Worm (Caenorhabditis elegans) whole organism, young adult: ENCODE measurements around the gene clec-25.

Source experiments
- B0261.1 ChIP-seq: sonication (generic microtip); optimal IDR thresholded peaks from 2 replicates; lab custom pipeline; 2016; ENCODE audit warnings: mild to moderate bottlenecking, missing genetic modification characterization, moderate library complexity, missing compliant biosample characterization
- B0336.3 ChIP-seq: fragments of 200-800 bp; sonication (Bioruptor generic); IDR thresholded peaks from 2 replicates; pipeline ENCODE4 v1.3.6; 2022; ENCODE audit warnings: missing genetic modification characterization, missing compliant biosample characterization
- F10E7.11 ChIP-seq: sonication (generic microtip); optimal IDR thresholded peaks from 2 replicates; lab custom pipeline; 2017; ENCODE audit warnings: mild to moderate bottlenecking, missing genetic modification characterization, moderate library complexity, missing compliant biosample characterization
- F49E8.2 ChIP-seq: sonication (generic microtip); optimal IDR thresholded peaks from 3 replicates; lab custom pipeline; 2017; ENCODE audit warnings: missing genetic modification characterization, mild to moderate bottlenecking, missing compliant biosample characterization, antibody characterized with exemption, moderate library complexity; ENCODE audit not compliant: insufficient read depth
- F57A8.1 ChIP-seq: fragments of 200-800 bp; sonication (Bioruptor generic); optimal IDR thresholded peaks from 2 replicates; lab custom pipeline; 2018; ENCODE audit warnings: mild to moderate bottlenecking, missing genetic modification characterization, moderate library complexity, missing compliant biosample characterization
- Y53G8AR.9 ChIP-seq: fragments of 200-800 bp; sonication (Bioruptor generic); conservative IDR thresholded peaks from 2 replicates; pipeline ENCODE4 v1.3.6; 2022; ENCODE audit warnings: missing genetic modification reagents, missing genetic modification characterization, missing compliant biosample characterization
- Y95B8A.8 ChIP-seq: fragments of 200-800 bp; sonication (Bioruptor generic); IDR thresholded peaks from 2 replicates; pipeline ENCODE4 v1.3.6; 2022; ENCODE audit warnings: missing genetic modification reagents, missing genetic modification characterization, missing compliant biosample characterization
- ama-1 ChIP-seq, 3 experiments: fragments of 150-350 bp in 1 of 3; sonication (generic microtip) in 2 of 3; optimal IDR thresholded peaks; 2 replicates each; lab custom pipeline; 2014 to 2018; ENCODE audit warnings: missing biosample characterization in 2 of 3, missing genetic modification characterization in 2 of 3, missing genetic modification reagents in 2 of 3
- attf-5 ChIP-seq: fragments of 200-800 bp; sonication (Bioruptor generic); optimal IDR thresholded peaks from 2 replicates; lab custom pipeline; 2018; ENCODE audit warnings: mild to moderate bottlenecking, missing genetic modification characterization, missing compliant biosample characterization
- bed-2 ChIP-seq: fragments of 200-800 bp; sonication (Bioruptor generic); IDR thresholded peaks from 2 replicates; pipeline ENCODE4 v1.3.6; 2022; ENCODE audit warnings: missing genetic modification reagents, missing genetic modification characterization, missing compliant biosample characterization
- ccch-3 ChIP-seq: fragments of 200-800 bp; sonication (Bioruptor generic); optimal IDR thresholded peaks from 2 replicates; lab custom pipeline; 2018; ENCODE audit warnings: mild to moderate bottlenecking, missing genetic modification characterization, missing compliant biosample characterization
- cebp-1 ChIP-seq, 2 experiments: fragments of 200-800 bp in 1 of 2; sonication (Bioruptor generic) in 1 of 2; sonication (generic microtip) in 1 of 2; IDR thresholded peaks in 1 of 2; optimal IDR thresholded peaks in 1 of 2; 2 replicates each; pipeline versions ENCODE4 v1.3.6 to Lab custom; 2017 to 2022; ENCODE audit warnings: missing compliant biosample characterization in 2 of 2, missing genetic modification characterization in 2 of 2, mild to moderate bottlenecking in 1 of 2, missing genetic modification reagents in 1 of 2, moderate library complexity in 1 of 2
- ceh-100 ChIP-seq: fragments of 200-800 bp; sonication (Bioruptor generic); IDR thresholded peaks from 2 replicates; pipeline ENCODE4 v1.3.6; 2022; ENCODE audit warnings: missing genetic modification reagents, missing genetic modification characterization, missing compliant biosample characterization
- die-1 ChIP-seq: sonication (generic microtip); optimal IDR thresholded peaks from 2 replicates; lab custom pipeline; 2016; ENCODE audit warnings: missing genotype, mild to moderate bottlenecking, missing genetic modification characterization, missing compliant biosample characterization
- dox-1 ChIP-seq: fragments of 200-800 bp; sonication (Bioruptor generic); IDR thresholded peaks from 2 replicates; pipeline ENCODE4 v1.3.6; 2022; ENCODE audit warnings: missing genetic modification reagents, missing genetic modification characterization, missing compliant biosample characterization
- efl-1 ChIP-seq: fragments of 150-350 bp; optimal IDR thresholded peaks from 2 replicates; lab custom pipeline; 2014; ENCODE audit warnings: missing biosample characterization, missing genetic modification reagents, missing genetic modification characterization
- egl-18 ChIP-seq: fragments of 200-800 bp; sonication (Bioruptor generic); IDR thresholded peaks from 2 replicates; pipeline ENCODE4 v1.3.6; 2022; ENCODE audit warnings: missing genetic modification reagents, missing genetic modification characterization, missing compliant biosample characterization
- ekl-4 ChIP-seq: fragments of 200-800 bp; sonication (Bioruptor generic); IDR thresholded peaks from 2 replicates; pipeline ENCODE4 v1.3.6; 2022; ENCODE audit warnings: missing genetic modification reagents, missing genetic modification characterization, missing compliant biosample characterization
- fkh-3 ChIP-seq: sonication (generic microtip); optimal IDR thresholded peaks from 2 replicates; lab custom pipeline; 2016; ENCODE audit warnings: mild to moderate bottlenecking, missing genetic modification characterization, missing compliant biosample characterization
- gei-17 ChIP-seq: fragments of 200-800 bp; sonication (Bioruptor generic); optimal IDR thresholded peaks from 2 replicates; lab custom pipeline; 2018; ENCODE audit warnings: mild to moderate bottlenecking, missing genetic modification characterization, missing compliant biosample characterization
- hmg-1.2 ChIP-seq: fragments of 200-800 bp; sonication (Bioruptor generic); IDR thresholded peaks from 2 replicates; pipeline ENCODE4 v1.3.6; 2022; ENCODE audit warnings: missing genetic modification reagents, missing genetic modification characterization, missing compliant biosample characterization
- hrde-1 ChIP-seq: sonication (generic microtip); optimal IDR thresholded peaks from 2 replicates; lab custom pipeline; 2016; ENCODE audit warnings: missing genetic modification characterization, mild to moderate bottlenecking, missing compliant biosample characterization, moderate library complexity, missing genotype, missing genetic modification reagents, borderline replicate concordance
- hsf-1 ChIP-seq: fragments of 200-800 bp; sonication (Bioruptor generic); IDR thresholded peaks from 2 replicates; pipeline ENCODE4 v1.3.6; 2022; ENCODE audit warnings: missing genetic modification reagents, missing genetic modification characterization, missing compliant biosample characterization
- lin-54 ChIP-seq: fragments of 200-800 bp; sonication (Bioruptor generic); optimal IDR thresholded peaks from 2 replicates; lab custom pipeline; 2018; ENCODE audit warnings: mild to moderate bottlenecking, missing genetic modification characterization, missing compliant biosample characterization
- madf-6 ChIP-seq: fragments of 200-800 bp; sonication (Bioruptor generic); IDR thresholded peaks from 2 replicates; pipeline ENCODE4 v1.3.6; 2022; ENCODE audit warnings: missing genetic modification reagents, missing genetic modification characterization, missing compliant biosample characterization
- mcd-1 ChIP-seq: fragments of 200-800 bp; sonication (Bioruptor generic); IDR thresholded peaks from 2 replicates; pipeline ENCODE4 v1.3.6; 2022; ENCODE audit warnings: missing genetic modification reagents, missing genetic modification characterization, missing compliant biosample characterization
- mel-28 ChIP-seq: sonication (generic microtip); optimal IDR thresholded peaks from 2 replicates; lab custom pipeline; 2016; ENCODE audit warnings: borderline replicate concordance, mild to moderate bottlenecking, missing genetic modification characterization, missing compliant biosample characterization
- mes-4 ChIP-seq: sonication (generic microtip); optimal IDR thresholded peaks from 2 replicates; lab custom pipeline; 2016; ENCODE audit warnings: missing genotype, missing genetic modification characterization, missing compliant biosample characterization
- nfya-1 ChIP-seq: sonication (generic microtip); optimal IDR thresholded peaks from 2 replicates; lab custom pipeline; 2017; ENCODE audit warnings: antibody characterized with exemption, missing compliant biosample characterization, missing genetic modification characterization, borderline replicate concordance; ENCODE audit not compliant: insufficient read depth
- nfyb-1 ChIP-seq: fragments of 200-800 bp; sonication (Bioruptor generic); IDR thresholded peaks from 2 replicates; pipeline ENCODE4 v1.3.6; 2022; ENCODE audit warnings: missing genetic modification reagents, missing genetic modification characterization, missing compliant biosample characterization
- rec-8 ChIP-seq, 2 experiments: sonication (generic microtip); optimal IDR thresholded peaks; 2 replicates each; lab custom pipeline; 2016; ENCODE audit warnings: mild to moderate bottlenecking in 2 of 2, missing genetic modification characterization in 2 of 2, missing genetic modification reagents in 2 of 2, missing genotype in 2 of 2, missing biosample characterization in 1 of 2, missing compliant biosample characterization in 1 of 2, moderate library complexity in 1 of 2
- snpc-1.3 ChIP-seq: sonication (generic microtip); optimal IDR thresholded peaks from 2 replicates; lab custom pipeline; 2017; ENCODE audit warnings: missing genetic modification characterization, mild to moderate bottlenecking, missing compliant biosample characterization, antibody characterized with exemption, moderate library complexity, missing genotype, missing genetic modification reagents; ENCODE audit not compliant: insufficient read depth
- snpc-4 ChIP-seq, 5 experiments: fragments of 150-350 bp in 1 of 5; sonication (generic microtip) in 4 of 5; optimal IDR thresholded peaks; 2 replicates each; lab custom pipeline; 2014 to 2018; ENCODE audit warnings: missing genetic modification characterization in 5 of 5, missing biosample characterization in 3 of 5, antibody characterized with exemption in 2 of 5, mild to moderate bottlenecking in 2 of 5, missing compliant biosample characterization in 2 of 5, missing genotype in 2 of 5, moderate library complexity in 2 of 5, missing genetic modification reagents in 1 of 5
- tbx-9 ChIP-seq: sonication (generic microtip); optimal IDR thresholded peaks from 2 replicates; lab custom pipeline; 2016; ENCODE audit warnings: borderline replicate concordance, missing genetic modification characterization, inconsistent platforms, missing compliant biosample characterization
- zim-3 ChIP-seq: sonication (generic microtip); optimal IDR thresholded peaks from 2 replicates; lab custom pipeline; 2017; ENCODE audit warnings: mild to moderate bottlenecking, missing genetic modification characterization, moderate library complexity, missing compliant biosample characterization
- ztf-22 ChIP-seq: fragments of 200-800 bp; sonication (Bioruptor generic); optimal IDR thresholded peaks from 2 replicates; lab custom pipeline; 2018; ENCODE audit warnings: mild to moderate bottlenecking, missing genetic modification characterization, moderate library complexity, missing compliant biosample characterization
- ztf-25 ChIP-seq: fragments of 200-800 bp; sonication (Bioruptor generic); IDR thresholded peaks from 2 replicates; pipeline ENCODE4 v1.3.6; 2022; ENCODE audit warnings: missing genetic modification reagents, missing genetic modification characterization, missing compliant biosample characterization
- ztf-28 ChIP-seq: fragments of 200-800 bp; sonication (Bioruptor generic); IDR thresholded peaks from 2 replicates; pipeline ENCODE4 v1.3.6; 2022; ENCODE audit warnings: missing genetic modification reagents, missing genetic modification characterization, missing compliant biosample characterization

The clec-25 gene

ce11 chrV:16811841-16812240, 31.2 kb upstream of the clec-25 start:
- no peak for TF ChIP-seq Y53G8AR.9 (GFP tag; lab: Robert Waterston, UW)
- TF ChIP-seq madf-6 (GFP tag; lab: Robert Waterston, UW) = no peak

DNA sequence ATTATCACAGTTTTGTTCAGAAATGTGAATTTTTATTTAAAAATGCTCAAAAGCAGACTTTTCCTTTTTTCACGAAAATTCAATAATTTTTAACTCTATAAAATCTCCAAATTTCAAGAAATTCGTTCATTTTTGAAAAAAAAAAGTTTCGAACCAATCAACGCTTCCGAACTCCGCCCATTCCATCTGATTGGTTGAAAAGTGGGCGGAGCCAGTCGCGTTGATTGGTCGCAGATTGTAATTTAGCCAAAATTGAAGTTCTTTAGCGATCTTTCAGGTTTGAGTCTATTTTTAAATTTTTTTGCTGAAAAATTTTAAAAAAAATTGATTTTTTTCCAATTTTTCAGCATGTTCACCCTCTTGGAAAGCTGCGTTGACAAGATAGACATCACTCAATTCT, 30.7 kb upstream of the clec-25 start:
- TF ChIP-seq nfyb-1 = peak; percentile 46; the same call in 1 of the 2 replicates
- TF ChIP-seq nfya-1 (tag; lab: Kevin White, UChicago) = no peak

DNA sequence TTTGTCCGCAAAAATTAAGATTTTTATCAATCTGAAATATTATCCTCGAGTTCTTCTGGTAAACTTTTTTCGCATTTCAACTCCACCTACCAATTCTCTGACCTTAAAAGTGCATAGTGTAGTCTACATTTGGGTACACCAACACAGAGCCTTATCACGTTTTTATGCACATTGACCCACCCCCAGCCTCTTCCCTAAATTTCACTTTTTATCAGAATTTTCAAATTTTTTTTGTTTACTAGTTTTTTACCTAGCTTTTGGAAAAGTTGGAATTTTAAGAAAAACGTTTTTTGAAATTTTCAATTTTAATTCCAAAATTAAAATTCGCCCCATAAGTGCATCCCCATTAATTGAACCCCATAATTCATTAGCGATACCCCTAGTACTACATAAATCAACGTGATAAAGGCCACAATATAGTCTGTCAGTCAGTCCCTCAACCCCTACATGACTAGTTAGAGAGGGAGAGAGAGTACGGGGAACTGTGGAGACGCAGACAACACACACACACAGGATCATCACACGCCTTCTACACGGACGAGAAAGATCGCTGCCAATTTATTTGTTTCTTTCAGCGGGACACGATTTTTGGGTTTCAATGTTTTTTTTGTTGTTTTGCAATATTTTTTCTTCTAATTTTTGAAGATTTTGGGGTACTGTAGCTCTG, 28.4 kb upstream of the clec-25 start:
- TF ChIP-seq ztf-28 (GFP tag; lab: Robert Waterston, UW) (no peak), madf-6 (GFP tag; lab: Robert Waterston, UW) (peak; percentile 6; the same call in 1 of the 2 replicates), ccch-3 (no peak), ztf-25 (GFP tag; lab: Robert Waterston, UW) (no peak), die-1 (tag; lab: Kevin White, UChicago) (no peak), ceh-100 (GFP tag; lab: Robert Waterston, UW) (no peak), F57A8.1 (GFP tag; lab: Kevin White, UChicago) (no peak), hmg-1.2 (GFP tag; lab: Robert Waterston, UW) (peak; percentile 90), rec-8 (tag; optimal IDR thresholded peaks at IDR 0.05; lab: Kevin White, UChicago) (no peak), dox-1 (GFP tag; lab: Robert Waterston, UW) (no peak), ztf-22 (GFP tag; lab: Kevin White, UChicago) (no peak), bed-2 (GFP tag; lab: Robert Waterston, UW) (no peak), egl-18 (GFP tag; lab: Robert Waterston, UW) (no peak), fkh-3 (no peak), mcd-1 (GFP tag; lab: Robert Waterston, UW) (0 out of 2 replicates have a peak, but pooled peaks have one; percentile 17), attf-5 (GFP tag; lab: Kevin White, UChicago) (no peak), efl-1 (GFP tag; lab: Kevin White, UChicago) (no peak), F10E7.11 (tag; lab: Kevin White, UChicago) (no peak), tbx-9 (tag; lab: Kevin White, UChicago) (no peak), mel-28 (no peak), snpc-4 (GFP tag; optimal IDR thresholded peaks at IDR 0.05; lab: Kevin White, UChicago) (no peak), snpc-4 (tag; optimal IDR thresholded peaks at IDR 0.05; lab: Kevin White, UChicago) (no peak), cebp-1 (GFP tag; IDR thresholded peaks at IDR 0.05; lab: Robert Waterston, UW) (no peak), cebp-1 (tag; optimal IDR thresholded peaks at IDR 0.05; lab: Kevin White, UChicago) (peak; percentile 22), ama-1 (optimal IDR thresholded peaks at IDR 0.05; lab: Kevin White, UChicago) (no peak), ama-1 (GFP tag; optimal IDR thresholded peaks at IDR 0.05; lab: Kevin White, UChicago) (peak in 1 of 2 experiments; percentile 40), F49E8.2 (tag; lab: Kevin White, UChicago) (no peak), B0336.3 (GFP tag; lab: Robert Waterston, UW) (peak; percentile 41; the same call in 1 of the 2 replicates), lin-54 (GFP tag; lab: Kevin White, UChicago) (no peak), zim-3 (tag; lab: Kevin White, UChicago) (no peak), gei-17 (no peak), B0261.1 (tag; lab: Kevin White, UChicago) (no peak), mes-4 (tag; lab: Kevin White, UChicago) (no peak), Y95B8A.8 (GFP tag; lab: Robert Waterston, UW) (0 out of 2 replicates have a peak, but pooled peaks have one; percentile 34), ekl-4 (GFP tag; lab: Robert Waterston, UW) (no peak), hsf-1 (no peak), snpc-1.3 (no peak), hrde-1 (tag; lab: Kevin White, UChicago) (peak; percentile 18)
